Fruit fly (Drosophila melanogaster) whole organism, adult: ENCODE results near the gene ifc.

Experiments used
- CG12768 ChIP-seq: fragments of 200-800 bp; sonication (Bioruptor generic); optimal IDR thresholded peaks from 2 replicates; lab custom pipeline; 2017; ENCODE audit warnings: missing biosample characterization, missing genetic modification characterization, mild to moderate bottlenecking, moderate library complexity, missing genetic modification reagents
- CG14711 ChIP-seq: fragments of 200-800 bp; sonication (Bioruptor generic); optimal IDR thresholded peaks from 2 replicates; lab custom pipeline; 2018; ENCODE audit warnings: missing biosample characterization, mild to moderate bottlenecking, missing genetic modification characterization, moderate library complexity
- CG1620 ChIP-seq: fragments of 200-800 bp; sonication (Bioruptor generic); optimal IDR thresholded peaks from 2 replicates; lab custom pipeline; 2016; ENCODE audit warnings: missing biosample characterization, missing genetic modification characterization
- CG33017 ChIP-seq: fragments of 200-800 bp; sonication (Bioruptor generic); optimal IDR thresholded peaks from 2 replicates; lab custom pipeline; 2018; ENCODE audit warnings: missing biosample characterization, mild to moderate bottlenecking, missing genetic modification characterization, moderate library complexity
- CG7045 ChIP-seq: fragments of 200-800 bp; sonication (Bioruptor generic); optimal IDR thresholded peaks from 2 replicates; lab custom pipeline; 2017; ENCODE audit warnings: missing biosample characterization, mild to moderate bottlenecking, missing genetic modification characterization
- CG7101 ChIP-seq: fragments of 200-800 bp; sonication (Bioruptor generic); optimal IDR thresholded peaks from 2 replicates; lab custom pipeline; 2018; ENCODE audit warnings: missing biosample characterization, mild to moderate bottlenecking, missing genetic modification characterization, moderate library complexity
- Clk ChIP-seq: fragments of 200-800 bp; sonication (Bioruptor generic); optimal IDR thresholded peaks from 2 replicates; lab custom pipeline; 2017; ENCODE audit warnings: missing biosample characterization, missing genetic modification characterization
- Crg-1 ChIP-seq: fragments of 200-800 bp; sonication (Bioruptor generic); optimal IDR thresholded peaks from 2 replicates; lab custom pipeline; 2016; ENCODE audit warnings: missing biosample characterization, missing genetic modification characterization
- bab1 ChIP-seq: fragments of 200-800 bp; sonication (Bioruptor generic); optimal IDR thresholded peaks from 3 replicates; lab custom pipeline; 2019; ENCODE audit warnings: missing biosample characterization, mild to moderate bottlenecking, missing genetic modification characterization, moderate library complexity
- cnc ChIP-seq, 2 experiments: fragments of >200 bp; optimal IDR thresholded peaks; 2 replicates each; lab custom pipeline; 2017
- kay ChIP-seq: fragments of 200-800 bp; sonication (Bioruptor generic); peaks from one replicate; lab custom pipeline; 2016; ENCODE audit warnings: missing biosample characterization, missing genetic modification characterization, borderline replicate concordance
- tj ChIP-seq: fragments of 200-800 bp; sonication (Bioruptor generic); optimal IDR thresholded peaks from 3 replicates; lab custom pipeline; 2017; ENCODE audit warnings: missing biosample characterization, mild to moderate bottlenecking, missing genetic modification characterization, moderate library complexity

dm6 chr2L:5975025-5975539 lies 11.1 kb upstream of the ifc start:
- no peak for TF ChIP-seq CG14711 (tag; lab: Kevin White, UChicago)
- TF ChIP-seq CG7101 (tag; lab: Kevin White, UChicago) = no peak
- no peak for TF ChIP-seq kay (GFP tag; lab: Kevin White, UChicago)
- no peak for TF ChIP-seq bab1
- TF ChIP-seq CG33017 = no peak
- no peak for TF ChIP-seq CG12768 (GFP tag; lab: Kevin White, UChicago)
- TF ChIP-seq Crg-1 (GFP tag; lab: Kevin White, UChicago) = no peak
- no peak for TF ChIP-seq CG1620 (GFP tag; lab: Kevin White, UChicago)
- peak; percentile 26 for TF ChIP-seq tj (GFP tag; lab: Kevin White, UChicago)
- TF ChIP-seq CG7045 = no peak
- no peak for TF ChIP-seq cnc (optimal IDR thresholded peaks at IDR 0.05; lab: Kevin White, UChicago)
- no peak for TF ChIP-seq Clk (GFP tag; lab: Kevin White, UChicago)
